Worm (Caenorhabditis elegans): ENCODE measurements around the gene dgk-4.

- TF ChIP-seq madf-2 (tag; optimal IDR thresholded peaks at IDR 0.05) (no peak), Y22D7AL.16 (tag; optimal IDR thresholded peaks at IDR 0.05) (no peak), ceh-22 (tag; optimal IDR thresholded peaks at IDR 0.05) (no peak), fkh-10 (GFP tag; optimal IDR thresholded peaks at IDR 0.05) (no peak), pha-4 (tag; optimal IDR thresholded peaks at IDR 0.05) (no peak), eyg-1 (tag; optimal IDR thresholded peaks at IDR 0.05) (no peak), pat-9 (tag; optimal IDR thresholded peaks at IDR 0.05) (no peak)
Measured at ce11 chrIV:8608934-8609333, 22.2 kb upstream of the dgk-4 start, which contains the start of gene F42A9.6.

All from whole organism, late embryonic.